Fruit fly (Drosophila melanogaster) whole organism, prepupa: ENCODE data around the gene Mtpalpha.

Source experiments
- CG11762 ChIP-seq: fragments of 200-800 bp; sonication (Bioruptor generic); optimal IDR thresholded peaks from 3 replicates; lab custom pipeline; 2016; ENCODE audit warnings: missing biosample characterization, missing genetic modification characterization; ENCODE audit not compliant: insufficient read depth
- Gug ChIP-seq: fragments of 200-800 bp; sonication (Bioruptor generic); IDR thresholded peaks from 2 replicates; pipeline ENCODE4 v1.3.6; 2022; ENCODE audit warnings: missing biosample characterization, missing genetic modification characterization

dm6 chr2L:9598390-9598789 lies 21.8 kb upstream of the Mtpalpha start:
- no peak for TF ChIP-seq CG11762 (GFP tag; lab: Kevin White, UChicago)
- peak; percentile 47 for TF ChIP-seq Gug (GFP tag; lab: Robert Waterston, UW)
